Worm (Caenorhabditis elegans) whole organism, midembryonic: ENCODE measurements around the gene fut-4.
A peak's percentile ranks its signal among the peaks of the same experiment; 100 is the strongest.

Experiments
- T22C8.4 ChIP-seq: fragments of 200-800 bp; sonication (Bioruptor generic); IDR thresholded peaks from 2 replicates; pipeline ENCODE4 v1.3.6; 2022; ENCODE audit warnings: missing genetic modification characterization, missing compliant biosample characterization
- cog-1 ChIP-seq: sonication (generic microtip); optimal IDR thresholded peaks from 2 replicates; lab custom pipeline; 2016; ENCODE audit warnings: missing genetic modification characterization, missing compliant biosample characterization
- flt-1 ChIP-seq: fragments of 200-800 bp; sonication (Bioruptor generic); IDR thresholded peaks from 2 replicates; pipeline ENCODE4 v1.3.6; 2022; ENCODE audit warnings: missing genetic modification characterization, missing compliant biosample characterization
- klf-2 ChIP-seq: fragments of 200-800 bp; sonication (Bioruptor generic); conservative IDR thresholded peaks from 2 replicates; pipeline ENCODE4 v1.3.6; 2022; ENCODE audit warnings: missing genetic modification reagents, missing genetic modification characterization, missing compliant biosample characterization
- med-1 ChIP-seq: sonication (generic microtip); optimal IDR thresholded peaks from 2 replicates; lab custom pipeline; 2017; ENCODE audit warnings: missing genetic modification characterization, mild to moderate bottlenecking, missing compliant biosample characterization, antibody characterized with exemption, missing genetic modification reagents; ENCODE audit not compliant: insufficient read depth
- ref-1 ChIP-seq: fragments of 200-800 bp; sonication (Bioruptor generic); conservative IDR thresholded peaks from 2 replicates; pipeline ENCODE4 v1.3.6; 2022; ENCODE audit warnings: missing genetic modification reagents, missing genetic modification characterization, missing compliant biosample characterization
- tab-1 ChIP-seq: fragments of 200-800 bp; sonication (Bioruptor generic); IDR thresholded peaks from 2 replicates; pipeline ENCODE4 v1.3.6; 2022; ENCODE audit warnings: missing genetic modification characterization, missing compliant biosample characterization
- ztf-23 ChIP-seq: fragments of 200-800 bp; sonication (Bioruptor generic); IDR thresholded peaks from 2 replicates; pipeline ENCODE4 v1.3.6; 2022; ENCODE audit warnings: missing genetic modification reagents, missing genetic modification characterization, missing compliant biosample characterization
- ztf-29 ChIP-seq: fragments of 200-800 bp; sonication (Bioruptor generic); IDR thresholded peaks from 2 replicates; pipeline ENCODE4 v1.3.6; 2022; ENCODE audit warnings: missing genetic modification reagents, missing genetic modification characterization, missing compliant biosample characterization

fut-4 gene

ce11 chrII:2804949-2805348 is 17.4 kb downstream of the fut-4 start:
- no peak for TF ChIP-seq cog-1 (tag; lab: Kevin White, UChicago)
- TF ChIP-seq ztf-29 (GFP tag; lab: Robert Waterston, UW): no peak
- TF ChIP-seq med-1 (GFP tag; lab: Kevin White, UChicago): no peak
- no peak for TF ChIP-seq ztf-23 (GFP tag; lab: Robert Waterston, UW)
- TF ChIP-seq ref-1 (GFP tag; lab: Robert Waterston, UW): no peak

DNA sequence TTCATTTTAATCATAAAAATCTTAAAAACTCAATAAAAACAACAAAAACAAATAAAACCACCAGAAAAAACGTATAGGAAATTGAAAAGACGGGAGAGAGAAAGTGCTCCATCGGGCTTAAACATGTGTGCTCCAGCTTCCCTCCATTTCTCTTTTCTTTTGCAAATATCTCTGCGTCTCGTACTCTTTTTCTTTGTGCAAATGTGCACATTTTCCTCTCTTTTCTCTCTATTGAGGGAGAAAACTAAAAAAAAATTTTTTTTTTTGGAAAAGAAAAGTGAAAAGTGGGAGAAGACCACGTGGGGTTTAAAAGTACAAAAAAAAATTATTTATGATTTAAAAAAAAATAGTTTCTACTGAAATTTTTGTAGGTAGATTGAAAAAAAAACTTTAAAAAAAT is 18.1 kb downstream of the fut-4 start:
- no peak for TF ChIP-seq med-1 (GFP tag; lab: Kevin White, UChicago)
- TF ChIP-seq cog-1 (tag; lab: Kevin White, UChicago): no peak
- no peak for TF ChIP-seq ztf-29 (GFP tag; lab: Robert Waterston, UW)
- no peak for TF ChIP-seq flt-1 (GFP tag; lab: Robert Waterston, UW)
- no peak for TF ChIP-seq ref-1 (GFP tag; lab: Robert Waterston, UW)
- TF ChIP-seq tab-1 (GFP tag; lab: Robert Waterston, UW): no peak
- no peak for TF ChIP-seq T22C8.4 (GFP tag; lab: Robert Waterston, UW)
- TF ChIP-seq klf-2 (GFP tag; lab: Robert Waterston, UW): no peak
- no peak for TF ChIP-seq ztf-23 (GFP tag; lab: Robert Waterston, UW)

DNA sequence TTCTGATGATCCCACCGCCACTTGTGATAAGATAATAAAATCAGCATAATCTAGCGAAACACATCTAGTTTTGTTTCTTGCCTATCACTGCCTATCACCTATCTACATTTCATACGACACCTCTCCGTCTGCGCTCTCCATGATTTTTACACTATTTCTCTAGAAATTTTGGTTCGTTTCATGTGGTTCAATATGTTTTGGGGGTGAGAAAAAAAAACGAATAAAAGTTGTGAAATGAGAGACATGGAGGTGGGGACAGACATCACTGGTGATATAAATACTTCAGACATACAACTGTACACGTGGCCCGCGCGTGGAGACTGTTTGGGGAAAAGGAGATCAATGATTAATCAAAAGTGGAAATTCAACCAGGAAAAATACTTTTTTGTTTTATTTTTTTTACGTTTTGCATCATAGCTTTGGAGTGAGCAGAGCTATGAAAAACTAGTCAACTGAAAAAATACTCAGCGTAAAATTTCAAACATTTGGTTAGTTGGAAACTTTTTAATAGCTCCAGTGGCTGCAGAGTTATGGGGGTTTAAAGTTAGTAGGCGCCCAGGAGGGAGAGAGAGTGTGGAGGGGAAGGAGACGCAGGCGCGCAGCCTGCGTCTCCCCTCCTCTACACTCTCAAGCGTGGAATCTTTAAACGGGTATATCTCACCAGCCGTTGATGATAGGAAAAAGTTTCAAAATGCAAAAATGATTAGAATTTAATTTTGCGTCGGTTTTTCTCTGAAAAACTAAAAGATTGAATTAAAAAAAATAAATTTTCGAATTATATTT is 19.3 kb downstream of the fut-4 start:
- no peak for TF ChIP-seq ztf-29 (GFP tag; lab: Robert Waterston, UW)
- no peak for TF ChIP-seq med-1 (GFP tag; lab: Kevin White, UChicago)
- no peak for TF ChIP-seq klf-2 (GFP tag; lab: Robert Waterston, UW)
- no peak for TF ChIP-seq ref-1 (GFP tag; lab: Robert Waterston, UW)
- TF ChIP-seq cog-1 (tag; lab: Kevin White, UChicago): no peak
- TF ChIP-seq ztf-23 (GFP tag; lab: Robert Waterston, UW): no peak
- TF ChIP-seq tab-1 (GFP tag; lab: Robert Waterston, UW): no peak
- TF ChIP-seq T22C8.4 (GFP tag; lab: Robert Waterston, UW): no peak
- TF ChIP-seq flt-1 (GFP tag; lab: Robert Waterston, UW): no peak

DNA sequence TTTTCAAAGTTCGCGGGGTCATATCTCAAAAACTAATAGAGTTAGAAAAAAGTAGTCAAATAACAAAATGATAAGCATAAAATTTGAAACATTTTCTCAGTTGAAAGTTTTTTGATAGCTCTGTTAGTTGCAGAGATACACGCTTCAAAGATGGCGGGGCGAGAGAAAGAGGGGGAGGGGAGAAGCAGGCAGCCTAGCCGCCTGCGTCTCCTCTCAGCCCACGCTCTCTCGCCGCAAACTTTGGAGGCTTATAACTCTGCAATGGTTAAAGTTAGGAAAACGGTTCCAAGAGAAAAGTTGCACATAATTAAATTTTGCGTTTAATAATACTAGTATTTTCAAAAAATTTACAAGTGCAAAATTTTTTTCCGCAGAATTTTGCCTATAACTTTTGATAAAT is 20.6 kb downstream of the fut-4 start:
- TF ChIP-seq cog-1 (tag; lab: Kevin White, UChicago) (no peak), ref-1 (GFP tag; lab: Robert Waterston, UW) (no peak), flt-1 (GFP tag; lab: Robert Waterston, UW) (no peak), ztf-23 (GFP tag; lab: Robert Waterston, UW) (no peak), tab-1 (GFP tag; lab: Robert Waterston, UW) (no peak), T22C8.4 (GFP tag; lab: Robert Waterston, UW) (no peak), klf-2 (GFP tag; lab: Robert Waterston, UW) (no peak), med-1 (GFP tag; lab: Kevin White, UChicago) (no peak), ztf-29 (GFP tag; lab: Robert Waterston, UW) (no peak)

DNA sequence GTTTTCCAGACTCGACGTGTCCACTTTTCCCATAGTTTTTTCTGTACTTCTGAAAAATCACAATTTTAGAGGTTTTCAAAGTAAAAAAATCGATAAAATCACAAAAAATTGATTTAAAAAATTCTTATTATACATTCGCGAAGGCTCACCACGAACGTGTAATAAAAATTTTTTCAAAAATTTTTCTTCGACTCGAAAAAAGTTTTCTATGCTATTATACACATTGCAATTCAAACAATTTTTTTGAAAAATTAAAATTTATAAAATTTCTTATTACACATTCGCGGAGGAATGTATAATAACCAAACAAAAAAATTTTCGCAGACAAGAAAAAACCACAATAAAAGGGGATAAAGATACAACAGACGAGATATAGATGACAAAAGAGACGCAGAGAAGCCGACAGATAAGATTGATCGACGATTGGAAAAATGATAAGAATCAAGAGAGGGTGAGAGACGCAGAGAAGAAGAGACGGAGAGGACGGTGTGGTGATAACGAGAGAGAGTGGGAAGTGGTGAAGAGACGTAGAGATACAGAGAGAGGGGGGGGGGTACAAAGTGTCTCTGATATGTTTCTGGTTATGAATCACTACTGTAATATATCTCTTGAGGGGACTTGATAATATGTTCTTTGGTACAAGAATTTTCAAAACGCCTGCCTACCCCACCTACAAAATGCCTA is 21.6 kb downstream of the fut-4 start, which contains the start of gene nhr-119:
Gene nhr-119 (minus strand): TSS at position 51 of the 684 bp plus-strand sequence.
- TF ChIP-seq tab-1 (GFP tag; lab: Robert Waterston, UW) (no peak), cog-1 (tag; lab: Kevin White, UChicago) (peak; percentile 10)

DNA sequence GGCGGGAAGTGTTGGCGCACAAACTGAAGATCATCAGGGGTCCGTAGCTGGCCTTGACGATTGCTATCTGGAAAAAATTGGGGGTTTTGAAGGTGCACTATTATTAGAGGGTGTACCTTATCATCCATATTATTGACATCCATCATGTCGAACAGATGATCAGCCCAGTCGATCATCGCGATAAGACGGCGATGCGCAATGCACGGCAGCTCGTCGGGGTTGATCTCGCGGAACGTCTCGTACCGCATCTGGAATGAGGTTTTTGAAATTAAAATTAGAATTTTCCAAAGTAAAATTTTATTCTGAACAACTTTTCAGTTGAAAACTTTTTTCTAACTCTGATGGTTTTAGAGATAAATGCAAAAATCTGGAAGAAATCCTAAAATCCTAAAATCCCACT is 24.4 kb downstream of the fut-4 start:
- no peak for TF ChIP-seq klf-2 (GFP tag; lab: Robert Waterston, UW)
- TF ChIP-seq ztf-29 (GFP tag; lab: Robert Waterston, UW): no peak
- no peak for TF ChIP-seq T22C8.4 (GFP tag; lab: Robert Waterston, UW)
- TF ChIP-seq ref-1 (GFP tag; lab: Robert Waterston, UW): no peak
- no peak for TF ChIP-seq tab-1 (GFP tag; lab: Robert Waterston, UW)

DNA sequence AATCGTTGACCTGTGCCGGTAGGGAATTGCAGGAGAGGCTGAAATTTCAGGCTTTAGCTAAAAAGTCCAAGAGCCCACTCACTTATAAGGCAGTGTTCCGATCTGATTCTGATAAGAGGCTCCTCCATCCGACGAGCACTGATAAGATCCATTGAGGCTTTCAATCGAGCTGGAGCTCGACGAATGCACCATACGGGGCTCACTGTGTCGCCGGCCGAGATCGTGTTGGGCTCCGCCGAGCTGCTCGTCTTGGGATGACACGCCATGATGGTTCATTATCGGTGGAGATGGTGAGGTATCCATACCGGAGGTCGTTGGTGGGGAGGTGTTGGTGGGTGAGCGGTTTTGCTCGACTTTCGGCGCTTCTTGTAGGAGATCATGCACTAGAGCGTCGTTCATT is 25.9 kb downstream of the fut-4 start:
- no peak for TF ChIP-seq cog-1 (tag; lab: Kevin White, UChicago)
- no peak for TF ChIP-seq ztf-23 (GFP tag; lab: Robert Waterston, UW)
- TF ChIP-seq T22C8.4 (GFP tag; lab: Robert Waterston, UW): no peak
- no peak for TF ChIP-seq med-1 (GFP tag; lab: Kevin White, UChicago)
- TF ChIP-seq klf-2 (GFP tag; lab: Robert Waterston, UW): no peak
- TF ChIP-seq ztf-29 (GFP tag; lab: Robert Waterston, UW): no peak
- TF ChIP-seq flt-1 (GFP tag; lab: Robert Waterston, UW): no peak
- TF ChIP-seq tab-1 (GFP tag; lab: Robert Waterston, UW): no peak
- no peak for TF ChIP-seq ref-1 (GFP tag; lab: Robert Waterston, UW)

DNA sequence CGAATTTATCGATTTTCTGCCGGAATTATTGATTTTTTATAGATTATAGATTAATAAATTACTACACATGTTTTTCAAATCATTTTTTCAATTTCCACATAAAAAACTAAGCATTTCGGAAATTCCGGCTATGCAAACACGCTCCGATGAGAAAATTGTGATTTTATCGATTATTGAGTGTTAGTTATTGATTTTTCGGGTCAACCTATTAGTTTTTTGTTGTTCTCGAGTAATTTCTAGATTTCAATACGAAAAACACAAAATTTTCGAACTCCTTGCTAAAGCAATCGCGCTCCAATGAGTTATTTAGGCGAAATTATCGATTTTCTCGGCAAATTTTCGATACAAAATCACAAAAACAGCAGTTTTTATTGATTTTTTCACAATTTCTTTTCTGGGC is 26.9 kb downstream of the fut-4 start:
- TF ChIP-seq klf-2 (GFP tag; lab: Robert Waterston, UW) (no peak), med-1 (GFP tag; lab: Kevin White, UChicago) (no peak), ref-1 (GFP tag; lab: Robert Waterston, UW) (no peak), flt-1 (GFP tag; lab: Robert Waterston, UW) (no peak), ztf-29 (GFP tag; lab: Robert Waterston, UW) (no peak), T22C8.4 (GFP tag; lab: Robert Waterston, UW) (no peak), tab-1 (GFP tag; lab: Robert Waterston, UW) (no peak), cog-1 (tag; lab: Kevin White, UChicago) (no peak), ztf-23 (GFP tag; lab: Robert Waterston, UW) (no peak)

ce11 chrII:2791693-2792092 is 30.6 kb downstream of the fut-4 start:
- TF ChIP-seq ztf-29 (GFP tag; lab: Robert Waterston, UW) (no peak), tab-1 (GFP tag; lab: Robert Waterston, UW) (no peak), flt-1 (GFP tag; lab: Robert Waterston, UW) (no peak), ref-1 (GFP tag; lab: Robert Waterston, UW) (no peak), T22C8.4 (GFP tag; lab: Robert Waterston, UW) (no peak), ztf-23 (GFP tag; lab: Robert Waterston, UW) (no peak), klf-2 (GFP tag; lab: Robert Waterston, UW) (no peak), cog-1 (tag; lab: Kevin White, UChicago) (no peak), med-1 (GFP tag; lab: Kevin White, UChicago) (no peak)
